Worm (Caenorhabditis elegans) whole organism, L4 larva: ENCODE measurements around the gene gbh-1.

Experiments
- D1046.2 ChIP-seq: fragments of 200-800 bp; sonication (Bioruptor generic); IDR thresholded peaks from 2 replicates; pipeline ENCODE4 v1.3.6; 2022; ENCODE audit warnings: missing genetic modification characterization, missing compliant biosample characterization
- R02D3.7 ChIP-seq: fragments of 150-350 bp; sonication (generic microtip); optimal IDR thresholded peaks from 3 replicates; lab custom pipeline; 2014; ENCODE audit warnings: missing biosample characterization, missing genetic modification characterization
- T26A8.4 ChIP-seq: fragments of 200-800 bp; sonication (Bioruptor generic); IDR thresholded peaks from 2 replicates; pipeline ENCODE4 v1.3.6; 2022; ENCODE audit warnings: missing genetic modification characterization, missing compliant biosample characterization
- Y105C5A.15 ChIP-seq: fragments of 200-800 bp; sonication (Bioruptor generic); IDR thresholded peaks from 2 replicates; pipeline ENCODE4 v1.3.6; 2022; ENCODE audit warnings: missing genetic modification characterization, missing compliant biosample characterization
- Y5F2A.4 ChIP-seq: fragments of 200-800 bp; sonication (Bioruptor generic); optimal IDR thresholded peaks from 2 replicates; lab custom pipeline; 2018; ENCODE audit warnings: mild to moderate bottlenecking, missing genetic modification characterization, missing compliant biosample characterization
- aha-1 ChIP-seq: fragments of 150-350 bp; peaks from one replicate; lab custom pipeline; 2014; ENCODE audit warnings: missing biosample characterization, missing genetic modification characterization
- ama-1 ChIP-seq: fragments of 150-350 bp; optimal IDR thresholded peaks from 2 replicates; lab custom pipeline; 2014; ENCODE audit warnings: inconsistent platforms, mixed read lengths
- arid-1 ChIP-seq: fragments of 200-800 bp; sonication (Bioruptor generic); conservative IDR thresholded peaks from 2 replicates; pipeline ENCODE4 v1.3.6; 2022; ENCODE audit warnings: missing genetic modification reagents, missing genetic modification characterization, missing compliant biosample characterization
- ceh-20 ChIP-seq: fragments of 200-800 bp; sonication (Bioruptor generic); IDR thresholded peaks from 2 replicates; pipeline ENCODE4 v1.3.6; 2022; ENCODE audit warnings: missing genetic modification reagents, missing genetic modification characterization, missing compliant biosample characterization
- ceh-28 ChIP-seq: fragments of 150-350 bp; optimal IDR thresholded peaks from 2 replicates; lab custom pipeline; 2014; ENCODE audit warnings: missing biosample characterization, missing genetic modification reagents, missing genetic modification characterization
- ceh-44 ChIP-seq: fragments of 200-800 bp; sonication (Bioruptor generic); IDR thresholded peaks from 2 replicates; pipeline ENCODE4 v1.3.6; 2022; ENCODE audit warnings: missing genetic modification reagents, missing genetic modification characterization, missing compliant biosample characterization
- ceh-82 ChIP-seq: sonication (generic microtip); optimal IDR thresholded peaks from 2 replicates; lab custom pipeline; 2017; ENCODE audit warnings: missing biosample characterization, missing genetic modification characterization
- ctbp-1 ChIP-seq: fragments of 200-800 bp; sonication (Bioruptor generic); IDR thresholded peaks from 2 replicates; pipeline ENCODE4 v1.3.6; 2022; ENCODE audit warnings: missing genetic modification reagents, missing genetic modification characterization, missing compliant biosample characterization
- daf-16 ChIP-seq, 3 experiments: sonication (generic microtip); optimal IDR thresholded peaks; 2 replicates each; lab custom pipeline; 2016 to 2017; ENCODE audit warnings: missing genetic modification characterization in 3 of 3, missing genetic modification reagents in 3 of 3, mild to moderate bottlenecking in 2 of 3, missing compliant biosample characterization in 2 of 3, missing biosample characterization in 1 of 3, moderate library complexity in 1 of 3
- dmd-6 ChIP-seq: fragments of 200-800 bp; sonication (Bioruptor generic); IDR thresholded peaks from 2 replicates; pipeline ENCODE4 v1.3.6; 2022; ENCODE audit warnings: missing genetic modification reagents, missing genetic modification characterization, missing compliant biosample characterization
- dpl-1 ChIP-seq: fragments of 150-350 bp; optimal IDR thresholded peaks from 2 replicates; lab custom pipeline; 2014; ENCODE audit warnings: missing biosample characterization, missing genetic modification reagents, missing genetic modification characterization
- dve-1 ChIP-seq: sonication (generic microtip); optimal IDR thresholded peaks from 2 replicates; lab custom pipeline; 2017; ENCODE audit warnings: antibody characterized with exemption, mild to moderate bottlenecking, missing genetic modification characterization, missing compliant biosample characterization; ENCODE audit not compliant: insufficient read depth
- egl-27 ChIP-seq: sonication (generic microtip); optimal IDR thresholded peaks from 3 replicates; lab custom pipeline; 2017; ENCODE audit warnings: missing biosample characterization, missing genetic modification reagents, missing genetic modification characterization
- fkh-10 ChIP-seq: fragments of 150-350 bp; optimal IDR thresholded peaks from 2 replicates; lab custom pipeline; 2014; ENCODE audit warnings: missing biosample characterization, missing genetic modification reagents, missing genetic modification characterization
- hlh-11 ChIP-seq: fragments of 200-800 bp; sonication (Bioruptor generic); optimal IDR thresholded peaks from 2 replicates; lab custom pipeline; 2018; ENCODE audit warnings: mild to moderate bottlenecking, missing genetic modification characterization, missing compliant biosample characterization
- hlh-30 ChIP-seq: sonication (generic microtip); optimal IDR thresholded peaks from 2 replicates; lab custom pipeline; 2017; ENCODE audit warnings: antibody characterized with exemption, mild to moderate bottlenecking, missing genetic modification characterization, missing compliant biosample characterization; ENCODE audit not compliant: insufficient read depth
- lim-7 ChIP-seq: fragments of 200-800 bp; sonication (Bioruptor generic); IDR thresholded peaks from 2 replicates; pipeline ENCODE4 v1.3.6; 2022; ENCODE audit warnings: missing genetic modification characterization, missing compliant biosample characterization
- lin-15B ChIP-seq: fragments of 150-350 bp; sonication (generic microtip); optimal IDR thresholded peaks from 3 replicates; lab custom pipeline; 2014; ENCODE audit warnings: missing biosample characterization, missing genetic modification characterization
- lin-29 ChIP-seq: fragments of 200-800 bp; sonication (Bioruptor generic); IDR thresholded peaks from 2 replicates; pipeline ENCODE4 v1.3.6; 2022; ENCODE audit warnings: missing genetic modification reagents, missing genetic modification characterization, missing compliant biosample characterization
- lsy-2 ChIP-seq, 2 experiments: fragments of 150-350 bp in 1 of 2; sonication (generic microtip) in 1 of 2; optimal IDR thresholded peaks; 2 replicates each; lab custom pipeline; 2014 to 2017; ENCODE audit warnings: missing biosample characterization in 2 of 2, missing genetic modification characterization in 2 of 2
- madf-5 ChIP-seq, 2 experiments: fragments of 200-800 bp; sonication (Bioruptor generic); IDR thresholded peaks; 2 replicates each; pipeline ENCODE4 v1.3.6; 2022; ENCODE audit warnings: missing compliant biosample characterization in 2 of 2, missing genetic modification characterization in 2 of 2
- mes-2 ChIP-seq: sonication (generic microtip); optimal IDR thresholded peaks from 2 replicates; lab custom pipeline; 2016; ENCODE audit warnings: missing genotype, mild to moderate bottlenecking, missing genetic modification characterization, missing compliant biosample characterization; ENCODE audit not compliant: poor library complexity, severe bottlenecking
- mxl-3 ChIP-seq: fragments of 200-800 bp; sonication (Bioruptor generic); optimal IDR thresholded peaks from 2 replicates; lab custom pipeline; 2018; ENCODE audit warnings: mild to moderate bottlenecking, missing genetic modification characterization, missing compliant biosample characterization
- nhr-10 ChIP-seq: fragments of 150-350 bp; optimal IDR thresholded peaks from 2 replicates; lab custom pipeline; 2014; ENCODE audit warnings: missing biosample characterization, missing genetic modification characterization
- nhr-111 ChIP-seq: fragments of 200-800 bp; sonication (Bioruptor generic); optimal IDR thresholded peaks from 2 replicates; lab custom pipeline; 2018; ENCODE audit warnings: mild to moderate bottlenecking, missing genetic modification characterization, missing compliant biosample characterization
- nhr-28 ChIP-seq: fragments of 150-350 bp; optimal IDR thresholded peaks from 2 replicates; lab custom pipeline; 2014; ENCODE audit warnings: missing biosample characterization, missing genetic modification characterization
- nhr-6 ChIP-seq: fragments of 150-350 bp; optimal IDR thresholded peaks from 2 replicates; lab custom pipeline; 2014; ENCODE audit warnings: missing biosample characterization, missing genetic modification characterization
- nhr-76 ChIP-seq: fragments of 150-350 bp; optimal IDR thresholded peaks from 2 replicates; lab custom pipeline; 2014; ENCODE audit warnings: missing biosample characterization, missing genetic modification characterization
- php-3 ChIP-seq: fragments of 200-800 bp; sonication (Bioruptor generic); IDR thresholded peaks from 2 replicates; pipeline ENCODE4 v1.3.6; 2022; ENCODE audit warnings: missing genetic modification reagents, missing genetic modification characterization, missing compliant biosample characterization
- pqm-1 ChIP-seq: sonication (generic microtip); optimal IDR thresholded peaks from 2 replicates; lab custom pipeline; 2017; ENCODE audit warnings: missing biosample characterization, missing genetic modification characterization
- set-16 ChIP-seq: fragments of 200-800 bp; sonication (Bioruptor generic); IDR thresholded peaks from 2 replicates; pipeline ENCODE4 v1.3.6; 2022; ENCODE audit warnings: missing genetic modification reagents, missing genetic modification characterization, missing compliant biosample characterization
- snpc-1.2 ChIP-seq: fragments of 200-800 bp; sonication (Bioruptor generic); IDR thresholded peaks from 2 replicates; pipeline ENCODE4 v1.3.6; 2022; ENCODE audit warnings: missing genetic modification reagents, missing genetic modification characterization, missing compliant biosample characterization
- snpc-4 ChIP-seq: fragments of 150-350 bp; optimal IDR thresholded peaks from 2 replicates; lab custom pipeline; 2014; ENCODE audit warnings: missing biosample characterization, missing genetic modification characterization
- tra-1 ChIP-seq: fragments of 200-800 bp; sonication (Bioruptor generic); IDR thresholded peaks from 2 replicates; pipeline ENCODE4 v1.3.6; 2022; ENCODE audit warnings: missing genetic modification reagents, missing genetic modification characterization, missing compliant biosample characterization
- unc-62 ChIP-seq, 3 experiments: fragments of 150-350 bp in 1 of 3; sonication (generic microtip); optimal IDR thresholded peaks in 2 of 3; peaks in 1 of 3; 1 replicate in 1 of 3; 2 replicates in 2 of 3; lab custom pipeline; 2014 to 2017; ENCODE audit warnings: missing biosample characterization in 3 of 3, missing genetic modification characterization in 3 of 3, missing genetic modification reagents in 3 of 3, missing genotype in 1 of 3
- vab-7 ChIP-seq: fragments of 200-800 bp; sonication (Bioruptor generic); IDR thresholded peaks from 2 replicates; pipeline ENCODE4 v1.3.6; 2022; ENCODE audit warnings: missing genetic modification reagents, missing genetic modification characterization, missing compliant biosample characterization
- ztf-11 ChIP-seq: fragments of 150-350 bp; optimal IDR thresholded peaks from 2 replicates; lab custom pipeline; 2014; ENCODE audit warnings: missing biosample characterization, missing genetic modification characterization

Gene gbh-1

ce11 chrII:10657632-10658108 lies 35.9 kb downstream of the gbh-1 start, which contains the start of gene lact-3 (continued):
- TF ChIP-seq fkh-10 (GFP tag; lab: Kevin White, UChicago): no peak
- peak; percentile 57 for TF ChIP-seq mes-2 (tag; lab: Kevin White, UChicago)
- TF ChIP-seq lim-7: peak; percentile 50; the same call in 1 of the 2 replicates
- no peak for TF ChIP-seq dpl-1 (GFP tag; lab: Kevin White, UChicago)
- TF ChIP-seq lin-15B: no peak
- TF ChIP-seq tra-1 (GFP tag; lab: Robert Waterston, UW): peak; percentile 62; the same call in 1 of the 2 replicates
- peak; percentile 25 for TF ChIP-seq mxl-3 (GFP tag; lab: Kevin White, UChicago)
- TF ChIP-seq nhr-10 (tag; lab: Kevin White, UChicago): no peak
- 0 out of 2 replicates have a peak, but pooled peaks have one; percentile 29 for TF ChIP-seq ctbp-1 (GFP tag; lab: Robert Waterston, UW)
- TF ChIP-seq R02D3.7: no peak
- peak; percentile 21 for TF ChIP-seq hlh-11 (tag; lab: Kevin White, UChicago)
- no peak for TF ChIP-seq ceh-82 (tag; lab: Kevin White, UChicago)
- peak; percentile 16; the same call in 1 of the 2 replicates for TF ChIP-seq T26A8.4
- TF ChIP-seq lsy-2 (tag; optimal IDR thresholded peaks at IDR 0.05; lab: Kevin White, UChicago): no peak
- peak; percentile 41 for TF ChIP-seq nhr-111 (GFP tag; lab: Kevin White, UChicago)
- peak; percentile 20 for TF ChIP-seq Y5F2A.4 (GFP tag; lab: Kevin White, UChicago)
- TF ChIP-seq nhr-76 (tag; lab: Kevin White, UChicago): no peak
- TF ChIP-seq hlh-30 (tag; lab: Kevin White, UChicago): no peak
- TF ChIP-seq daf-16 (GFP tag; optimal IDR thresholded peaks at IDR 0.05; lab: Kevin White, UChicago): no peak
- TF ChIP-seq daf-16 (tag; optimal IDR thresholded peaks at IDR 0.05; lab: Kevin White, UChicago): peak; percentile 36
- TF ChIP-seq ama-1 (lab: Kevin White, UChicago): peak; percentile 58
- no peak for TF ChIP-seq aha-1 (tag; lab: Kevin White, UChicago)
- no peak for TF ChIP-seq arid-1
- TF ChIP-seq egl-27 (tag; lab: Kevin White, UChicago): no peak
- no peak for TF ChIP-seq vab-7 (GFP tag; lab: Robert Waterston, UW)
- peak; percentile 51; the same call in 1 of the 2 replicates for TF ChIP-seq php-3 (GFP tag; lab: Robert Waterston, UW)
- TF ChIP-seq nhr-6 (tag; lab: Kevin White, UChicago): no peak
- no peak for TF ChIP-seq D1046.2 (GFP tag; lab: Robert Waterston, UW)
- TF ChIP-seq madf-5 (GFP tag; IDR thresholded peaks at IDR 0.05; lab: Robert Waterston, UW): no peak
- no peak for TF ChIP-seq ceh-28
- TF ChIP-seq set-16 (GFP tag; lab: Robert Waterston, UW): peak; percentile 17; the same call in 1 of the 2 replicates
- TF ChIP-seq ceh-44 (GFP tag; lab: Robert Waterston, UW): no peak
- TF ChIP-seq dve-1 (tag; lab: Kevin White, UChicago): no peak
- peak; percentile 44 for TF ChIP-seq dmd-6
- TF ChIP-seq ztf-11 (tag; lab: Kevin White, UChicago): no peak
- peak; percentile 15; the same call in 1 of the 2 replicates for TF ChIP-seq snpc-1.2 (GFP tag; lab: Robert Waterston, UW)
- TF ChIP-seq ceh-20 (GFP tag; lab: Robert Waterston, UW): no peak
- TF ChIP-seq snpc-4 (tag; lab: Kevin White, UChicago): no peak
- peak; percentile 14 for TF ChIP-seq pqm-1 (tag; lab: Kevin White, UChicago)
- TF ChIP-seq unc-62 (GFP tag; optimal IDR thresholded peaks at IDR 0.05 in 1 of 2; lab: Kevin White, UChicago): peak in 1 of 2 experiments; percentile 3
- no peak for TF ChIP-seq unc-62 (tag; optimal IDR thresholded peaks at IDR 0.05; lab: Kevin White, UChicago)

ce11 chrII:10656395-10656794 lies 37.2 kb downstream of the gbh-1 start:
- TF ChIP-seq nhr-28 (peak; percentile 46), dve-1 (tag; lab: Kevin White, UChicago) (peak; percentile 18), Y105C5A.15 (GFP tag; lab: Robert Waterston, UW) (no peak), pqm-1 (tag; lab: Kevin White, UChicago) (peak; percentile 69), lin-29 (GFP tag; lab: Robert Waterston, UW) (no peak), nhr-111 (GFP tag; lab: Kevin White, UChicago) (no peak), ama-1 (lab: Kevin White, UChicago) (no peak)
